Worm (Caenorhabditis elegans) whole organism, L2 larva: ENCODE results near the gene rom-1.
A peak's percentile ranks its signal among the peaks of the same experiment; 100 is the strongest.

ENCODE experiments used
- C34F6.9 ChIP-seq: fragments of 150-350 bp; optimal IDR thresholded peaks from 2 replicates; lab custom pipeline; 2014; ENCODE audit warnings: missing biosample characterization, missing genetic modification characterization
- F13H6.1 ChIP-seq: sonication (generic microtip); optimal IDR thresholded peaks from 2 replicates; lab custom pipeline; 2016; ENCODE audit warnings: missing genetic modification characterization, missing compliant biosample characterization
- R02D3.7 ChIP-seq: fragments of 150-350 bp; optimal IDR thresholded peaks from 2 replicates; lab custom pipeline; 2014; ENCODE audit warnings: missing biosample characterization, missing genetic modification characterization
- Y55F3AM.14 ChIP-seq: fragments of 200-800 bp; sonication (Bioruptor generic); optimal IDR thresholded peaks from 2 replicates; lab custom pipeline; 2018; ENCODE audit warnings: mild to moderate bottlenecking, missing genetic modification characterization, missing compliant biosample characterization
- alr-1 ChIP-seq: fragments of 150-350 bp; optimal IDR thresholded peaks from 2 replicates; lab custom pipeline; 2014; ENCODE audit warnings: missing biosample characterization, missing genetic modification characterization
- aly-2 ChIP-seq: fragments of 150-350 bp; optimal IDR thresholded peaks from 2 replicates; lab custom pipeline; 2014; ENCODE audit warnings: missing biosample characterization, missing genetic modification characterization
- ama-1 ChIP-seq: fragments of 150-350 bp; optimal IDR thresholded peaks from 2 replicates; lab custom pipeline; 2018; ENCODE audit warnings: inconsistent platforms
- ceh-82 ChIP-seq: fragments of 150-350 bp; optimal IDR thresholded peaks from 2 replicates; lab custom pipeline; 2014; ENCODE audit warnings: missing biosample characterization, missing genetic modification characterization
- crh-2 ChIP-seq: sonication (generic microtip); optimal IDR thresholded peaks from 2 replicates; lab custom pipeline; 2017; ENCODE audit warnings: missing biosample characterization, missing genetic modification characterization
- egl-27 ChIP-seq: sonication (generic microtip); optimal IDR thresholded peaks from 3 replicates; lab custom pipeline; 2017; ENCODE audit warnings: missing biosample characterization, missing genetic modification reagents, missing genetic modification characterization
- fos-1 ChIP-seq: fragments of 150-350 bp; optimal IDR thresholded peaks from 2 replicates; lab custom pipeline; 2014; ENCODE audit warnings: missing biosample characterization, missing genetic modification characterization
- gmeb-1 ChIP-seq: fragments of 150-350 bp; optimal IDR thresholded peaks from 2 replicates; lab custom pipeline; 2014; ENCODE audit warnings: missing biosample characterization, missing genetic modification characterization
- lin-13 ChIP-seq: fragments of 150-350 bp; optimal IDR thresholded peaks from 2 replicates; lab custom pipeline; 2014; ENCODE audit warnings: missing biosample characterization, missing genetic modification reagents, missing genetic modification characterization
- lsy-2 ChIP-seq, 2 experiments: fragments of 150-350 bp in 1 of 2; sonication (generic microtip) in 1 of 2; optimal IDR thresholded peaks; 2 replicates each; lab custom pipeline; 2014 to 2017; ENCODE audit warnings: missing biosample characterization in 2 of 2, missing genetic modification characterization in 2 of 2
- mab-5 ChIP-seq: fragments of 150-350 bp; optimal IDR thresholded peaks from 2 replicates; lab custom pipeline; 2014; ENCODE audit warnings: missing biosample characterization, missing genetic modification characterization
- mbf-1 ChIP-seq: sonication (generic microtip); optimal IDR thresholded peaks from 2 replicates; lab custom pipeline; 2017; ENCODE audit warnings: missing biosample characterization, missing genetic modification characterization
- mdl-1 ChIP-seq, 2 experiments: fragments of 150-350 bp in 1 of 2; sonication (generic microtip) in 1 of 2; optimal IDR thresholded peaks; 2 replicates each; lab custom pipeline; 2017; ENCODE audit warnings: missing biosample characterization in 2 of 2, missing genetic modification characterization in 2 of 2
- nhr-10 ChIP-seq: sonication (generic microtip); optimal IDR thresholded peaks from 2 replicates; lab custom pipeline; 2017; ENCODE audit warnings: missing biosample characterization, missing genetic modification characterization
- nhr-11 ChIP-seq: fragments of 150-350 bp; optimal IDR thresholded peaks from 2 replicates; lab custom pipeline; 2014; ENCODE audit warnings: missing biosample characterization, missing genetic modification characterization
- nhr-23 ChIP-seq: fragments of 150-350 bp; optimal IDR thresholded peaks from 2 replicates; lab custom pipeline; 2014; ENCODE audit warnings: missing biosample characterization, missing genetic modification reagents, missing genetic modification characterization
- nhr-237 ChIP-seq: fragments of 150-350 bp; optimal IDR thresholded peaks from 2 replicates; lab custom pipeline; 2014; ENCODE audit warnings: missing biosample characterization, missing genetic modification characterization
- nhr-25 ChIP-seq: fragments of 150-350 bp; sonication (generic microtip); optimal IDR thresholded peaks from 3 replicates; lab custom pipeline; 2014; ENCODE audit warnings: missing biosample characterization, missing genetic modification characterization
- nhr-6 ChIP-seq: fragments of 150-350 bp; optimal IDR thresholded peaks from 2 replicates; lab custom pipeline; 2014; ENCODE audit warnings: missing biosample characterization, missing genetic modification characterization
- nhr-77 ChIP-seq: fragments of 150-350 bp; optimal IDR thresholded peaks from 2 replicates; lab custom pipeline; 2014; ENCODE audit warnings: missing biosample characterization, missing genetic modification characterization
- peb-1 ChIP-seq: fragments of 150-350 bp; optimal IDR thresholded peaks from 2 replicates; lab custom pipeline; 2014; ENCODE audit warnings: missing biosample characterization, missing genetic modification characterization
- sem-4 ChIP-seq: fragments of 150-350 bp; optimal IDR thresholded peaks from 2 replicates; lab custom pipeline; 2014; ENCODE audit warnings: missing biosample characterization, missing genetic modification reagents, missing genetic modification characterization
- sma-3 ChIP-seq: sonication (generic microtip); optimal IDR thresholded peaks from 2 replicates; lab custom pipeline; 2016; ENCODE audit warnings: missing genetic modification reagents, missing genetic modification characterization, missing compliant biosample characterization
- sma-9 ChIP-seq, 2 experiments: fragments of 150-350 bp in 1 of 2; sonication (generic microtip) in 1 of 2; optimal IDR thresholded peaks; 2 replicates each; lab custom pipeline; 2014 to 2016; ENCODE audit warnings: missing genetic modification characterization in 2 of 2, mild to moderate bottlenecking in 1 of 2, missing biosample characterization in 1 of 2, missing compliant biosample characterization in 1 of 2, missing genetic modification reagents in 1 of 2, moderate library complexity in 1 of 2
- unc-55 ChIP-seq: fragments of 150-350 bp; sonication (generic microtip); optimal IDR thresholded peaks from 3 replicates; lab custom pipeline; 2014; ENCODE audit warnings: missing biosample characterization, missing genetic modification reagents, missing genetic modification characterization
- unc-62 ChIP-seq: fragments of 150-350 bp; optimal IDR thresholded peaks from 2 replicates; lab custom pipeline; 2014; ENCODE audit warnings: missing biosample characterization, missing genetic modification reagents, missing genetic modification characterization
- zag-1 ChIP-seq: fragments of 150-350 bp; optimal IDR thresholded peaks from 2 replicates; lab custom pipeline; 2014; ENCODE audit warnings: missing biosample characterization, missing genetic modification characterization
- ztf-1 ChIP-seq: fragments of 200-800 bp; sonication (Bioruptor generic); conservative IDR thresholded peaks from 2 replicates; pipeline ENCODE4 v1.3.6; 2022; ENCODE audit warnings: missing genetic modification characterization, missing compliant biosample characterization
- ztf-11 ChIP-seq: sonication (generic microtip); optimal IDR thresholded peaks from 2 replicates; lab custom pipeline; 2017; ENCODE audit warnings: missing biosample characterization, missing genetic modification characterization
- ztf-4 ChIP-seq: fragments of 150-350 bp; optimal IDR thresholded peaks from 2 replicates; lab custom pipeline; 2014; ENCODE audit warnings: missing biosample characterization, missing genetic modification characterization

Gene rom-1

DNA sequence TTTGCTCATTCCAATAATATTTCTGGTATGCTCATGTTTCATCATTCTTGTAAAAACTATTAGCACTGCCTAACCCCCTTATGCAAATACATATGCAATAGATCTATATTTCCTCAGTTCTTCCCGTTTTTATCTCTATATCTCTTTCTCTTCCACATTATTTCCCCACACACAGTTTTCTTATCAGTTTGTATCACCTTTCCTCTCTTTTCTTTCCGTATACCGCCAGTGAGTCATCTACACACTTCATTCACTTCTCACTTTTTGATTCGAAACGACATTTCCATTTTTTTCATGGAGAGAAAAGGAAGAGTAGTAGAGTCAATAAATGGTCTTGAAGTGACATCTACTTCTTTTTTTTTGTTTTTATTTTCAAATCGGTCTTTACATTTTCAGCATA, 631 bp upstream of the rom-1 start:
- TF ChIP-seq gmeb-1 (tag; lab: Kevin White, UChicago), result peak; percentile 20
- peak; percentile 99 for TF ChIP-seq fos-1 (tag; lab: Kevin White, UChicago)
- no peak for TF ChIP-seq peb-1 (tag; lab: Kevin White, UChicago)

DNA sequence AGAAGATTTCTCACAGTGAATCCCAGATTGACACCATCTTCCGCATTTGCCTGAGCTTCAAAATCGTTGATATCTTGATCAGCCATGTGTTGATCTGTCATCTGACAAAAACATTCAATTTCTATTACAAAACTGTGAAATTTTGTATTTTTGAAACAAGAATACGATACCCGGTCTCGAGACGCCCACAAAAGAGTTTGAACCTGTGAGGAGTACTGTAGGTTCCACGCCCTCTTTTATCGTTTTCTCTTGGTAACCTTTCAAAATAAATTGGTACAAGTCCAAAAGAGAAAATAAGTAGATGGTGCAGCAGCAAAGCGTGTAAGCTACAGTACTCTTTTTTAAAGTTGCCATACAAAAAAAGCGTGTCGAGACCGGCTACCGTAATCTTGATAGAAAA, 2.9 kb downstream of the rom-1 start, which contains the start of gene F26F4.12:
TSS of gene F26F4.12 (minus strand) at position 101 of the 400 bp plus-strand sequence.
- no peak for TF ChIP-seq nhr-23 (tag; lab: Kevin White, UChicago)
- no peak for TF ChIP-seq crh-2 (tag; lab: Kevin White, UChicago)
- no peak for TF ChIP-seq Y55F3AM.14
- no peak for TF ChIP-seq ztf-4 (tag; lab: Kevin White, UChicago)
- TF ChIP-seq nhr-6 (tag; lab: Kevin White, UChicago), result no peak
- no peak for TF ChIP-seq lsy-2 (tag; optimal IDR thresholded peaks at IDR 0.05; lab: Kevin White, UChicago)
- TF ChIP-seq unc-62 (GFP tag; lab: Kevin White, UChicago), result no peak
- TF ChIP-seq R02D3.7 (tag; lab: Kevin White, UChicago), result no peak
- no peak for TF ChIP-seq mab-5 (tag; lab: Kevin White, UChicago)
- no peak for TF ChIP-seq egl-27
- TF ChIP-seq sma-3, result no peak
- no peak for TF ChIP-seq nhr-11 (tag; lab: Kevin White, UChicago)
- no peak for TF ChIP-seq zag-1 (tag; lab: Kevin White, UChicago)
- no peak for TF ChIP-seq F13H6.1
- TF ChIP-seq sem-4 (tag; lab: Kevin White, UChicago), result no peak
- TF ChIP-seq mdl-1 (tag; optimal IDR thresholded peaks at IDR 0.05; lab: Kevin White, UChicago), result no peak
- no peak for TF ChIP-seq nhr-25 (tag; lab: Kevin White, UChicago)
- TF ChIP-seq nhr-10 (tag; lab: Kevin White, UChicago), result no peak
- no peak for TF ChIP-seq mbf-1 (tag; lab: Kevin White, UChicago)

DNA sequence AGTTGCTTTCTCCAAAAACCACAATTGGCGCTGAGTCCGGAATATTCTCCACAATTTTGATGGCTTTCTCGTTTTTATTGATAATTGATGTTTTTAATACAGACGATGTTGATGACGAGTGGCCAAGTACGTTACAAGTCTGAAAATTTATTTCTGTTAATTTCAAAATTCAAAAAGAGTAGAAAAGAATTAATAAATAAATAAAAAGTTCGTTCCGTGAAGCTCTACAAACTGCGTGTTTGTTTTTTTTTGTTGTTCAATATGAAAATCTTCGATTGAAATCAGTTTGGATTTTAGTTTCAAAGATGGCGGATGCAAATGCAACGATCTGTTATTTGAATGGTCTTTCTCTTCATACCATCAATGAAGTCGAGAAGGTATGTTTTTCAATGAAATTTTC, 4.0 kb downstream of the rom-1 start, which contains the start of gene F26F4.2:
TSS of gene F26F4.2 (plus strand) at position 301 of the 400 bp plus-strand sequence.
- no peak for TF ChIP-seq ztf-4 (tag; lab: Kevin White, UChicago)
- TF ChIP-seq aly-2 (tag; lab: Kevin White, UChicago), result no peak
- no peak for TF ChIP-seq unc-62 (GFP tag; lab: Kevin White, UChicago)
- no peak for TF ChIP-seq ztf-11 (tag; lab: Kevin White, UChicago)
- TF ChIP-seq nhr-23 (tag; lab: Kevin White, UChicago), result no peak
- TF ChIP-seq sem-4 (tag; lab: Kevin White, UChicago), result no peak

DNA sequence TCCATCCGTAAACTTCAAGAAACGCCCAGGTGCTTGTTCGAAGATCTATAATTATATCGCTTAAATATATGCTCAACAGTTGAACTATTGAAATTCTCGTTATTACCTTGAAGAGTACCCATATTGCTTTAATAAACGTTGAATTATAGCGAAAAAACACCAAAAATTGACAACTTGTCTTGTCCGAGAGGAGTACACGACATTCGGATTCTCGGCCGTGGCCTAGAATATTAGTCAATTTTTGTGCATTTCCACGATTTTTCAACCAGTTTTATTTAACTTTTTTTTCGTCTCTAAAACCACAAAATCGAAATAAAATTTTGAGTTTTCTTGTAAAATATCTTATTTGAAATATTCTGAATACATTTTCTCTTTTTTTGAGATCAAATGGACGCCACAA, 5.3 kb downstream of the rom-1 start, which contains the start of the genes F26F4.9 and cee-1:
TSS of gene F26F4.9 (minus strand) at position 205 of the 400 bp plus-strand sequence.
TSS of gene cee-1 (plus strand) at position 383 of the 400 bp plus-strand sequence.
- TF ChIP-seq C34F6.9 (tag; lab: Kevin White, UChicago) (peak; percentile 68), crh-2 (tag; lab: Kevin White, UChicago) (peak; percentile 66), mbf-1 (tag; lab: Kevin White, UChicago) (no peak), gmeb-1 (tag; lab: Kevin White, UChicago) (peak; percentile 53), nhr-25 (tag; lab: Kevin White, UChicago) (peak; percentile 44), sma-9 (GFP tag; optimal IDR thresholded peaks at IDR 0.05; lab: Kevin White, UChicago) (peak; percentile 67), sma-9 (tag; optimal IDR thresholded peaks at IDR 0.05; lab: Kevin White, UChicago) (no peak), egl-27 (no peak), fos-1 (tag; lab: Kevin White, UChicago) (peak; percentile 11), alr-1 (no peak), F13H6.1 (peak; percentile 68), lin-13 (peak; percentile 41), unc-55 (peak; percentile 74), lsy-2 (tag; optimal IDR thresholded peaks at IDR 0.05; lab: Kevin White, UChicago) (peak; percentile 43 to 73), sma-3 (peak; percentile 75)

DNA sequence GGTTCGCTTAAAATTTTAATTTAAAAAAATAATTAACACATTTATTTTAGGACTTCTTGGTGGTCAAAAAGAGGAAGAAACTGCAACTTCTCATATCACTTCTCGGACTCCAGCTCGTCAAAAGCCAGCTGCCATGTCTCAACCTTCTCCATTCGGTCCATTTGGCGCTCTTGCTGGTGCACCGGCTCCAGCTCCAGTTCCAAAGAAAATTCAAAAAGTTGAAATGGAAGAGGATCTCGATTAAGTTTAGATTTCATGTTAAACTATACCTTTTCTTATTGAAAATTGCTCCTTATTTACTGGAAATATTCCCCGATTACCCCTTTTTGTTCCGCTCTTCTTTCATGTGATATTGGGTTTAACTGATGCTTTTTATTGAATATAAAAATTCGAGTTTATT, 6.7 kb downstream of the rom-1 start:
- TF ChIP-seq nhr-77 (tag; lab: Kevin White, UChicago) (no peak), ama-1 (lab: Kevin White, UChicago) (no peak), nhr-237 (tag; lab: Kevin White, UChicago) (no peak), ztf-1 (GFP tag; lab: Robert Waterston, UW) (no peak), fos-1 (tag; lab: Kevin White, UChicago) (no peak), alr-1 (no peak), mbf-1 (tag; lab: Kevin White, UChicago) (no peak), lin-13 (no peak), ceh-82 (tag; lab: Kevin White, UChicago) (no peak)
